Worm (Caenorhabditis elegans) whole organism, young adult: ENCODE data around the gene kqt-3.
A peak's percentile ranks its signal among the peaks of the same experiment; 100 is the strongest.

Source experiments
- B0019.2 ChIP-seq: fragments of 200-800 bp; sonication (Bioruptor generic); conservative IDR thresholded peaks from 2 replicates; pipeline ENCODE4 v1.3.6; 2022; ENCODE audit warnings: missing genetic modification reagents, missing genetic modification characterization, missing compliant biosample characterization
- C06A6.2 ChIP-seq: fragments of 200-800 bp; sonication (Bioruptor generic); conservative IDR thresholded peaks from 2 replicates; pipeline ENCODE4 v1.3.6; 2022; ENCODE audit warnings: missing genetic modification characterization, missing compliant biosample characterization
- F10E7.11 ChIP-seq: sonication (generic microtip); optimal IDR thresholded peaks from 2 replicates; lab custom pipeline; 2017; ENCODE audit warnings: mild to moderate bottlenecking, missing genetic modification characterization, moderate library complexity, missing compliant biosample characterization
- F23B12.7 ChIP-seq: sonication (generic microtip); optimal IDR thresholded peaks from 2 replicates; lab custom pipeline; 2017; ENCODE audit warnings: missing genetic modification characterization, mild to moderate bottlenecking, missing compliant biosample characterization, antibody characterized with exemption, moderate library complexity; ENCODE audit not compliant: insufficient read depth
- F37B4.10 ChIP-seq: fragments of 200-800 bp; sonication (Bioruptor generic); IDR thresholded peaks from 2 replicates; pipeline ENCODE4 v1.3.6; 2022; ENCODE audit warnings: missing genetic modification characterization, missing compliant biosample characterization
- F49E8.2 ChIP-seq: sonication (generic microtip); optimal IDR thresholded peaks from 3 replicates; lab custom pipeline; 2017; ENCODE audit warnings: missing genetic modification characterization, mild to moderate bottlenecking, missing compliant biosample characterization, antibody characterized with exemption, moderate library complexity; ENCODE audit not compliant: insufficient read depth
- F55B11.4 ChIP-seq: sonication (generic microtip); optimal IDR thresholded peaks from 2 replicates; lab custom pipeline; 2016; ENCODE audit warnings: missing compliant biosample characterization, missing genetic modification characterization, borderline replicate concordance; ENCODE audit not compliant: insufficient read depth
- F57C9.4 ChIP-seq: sonication (generic microtip); optimal IDR thresholded peaks from 2 replicates; lab custom pipeline; 2017; ENCODE audit warnings: mild to moderate bottlenecking, missing genetic modification characterization, missing compliant biosample characterization
- T07F8.4 ChIP-seq: sonication (generic microtip); optimal IDR thresholded peaks from 2 replicates; lab custom pipeline; 2016; ENCODE audit warnings: mild to moderate bottlenecking, missing genetic modification characterization, moderate library complexity, missing compliant biosample characterization
- Y53G8AR.9 ChIP-seq: fragments of 200-800 bp; sonication (Bioruptor generic); conservative IDR thresholded peaks from 2 replicates; pipeline ENCODE4 v1.3.6; 2022; ENCODE audit warnings: missing genetic modification reagents, missing genetic modification characterization, missing compliant biosample characterization
- akir-1 ChIP-seq: fragments of 200-800 bp; sonication (Bioruptor generic); optimal IDR thresholded peaks from 2 replicates; lab custom pipeline; 2018; ENCODE audit warnings: mild to moderate bottlenecking, missing genetic modification characterization, moderate library complexity, missing compliant biosample characterization
- atf-7 ChIP-seq: sonication (generic microtip); optimal IDR thresholded peaks from 2 replicates; lab custom pipeline; 2017; ENCODE audit warnings: mild to moderate bottlenecking, missing genetic modification characterization, missing compliant biosample characterization
- bed-1 ChIP-seq: fragments of 200-800 bp; sonication (Bioruptor generic); IDR thresholded peaks from 2 replicates; pipeline ENCODE4 v1.3.6; 2022; ENCODE audit warnings: missing genetic modification reagents, missing genetic modification characterization, missing compliant biosample characterization
- cebp-1 ChIP-seq, 2 experiments: fragments of 200-800 bp in 1 of 2; sonication (Bioruptor generic) in 1 of 2; sonication (generic microtip) in 1 of 2; IDR thresholded peaks in 1 of 2; optimal IDR thresholded peaks in 1 of 2; 2 replicates each; pipeline versions ENCODE4 v1.3.6 to Lab custom; 2017 to 2022; ENCODE audit warnings: missing compliant biosample characterization in 2 of 2, missing genetic modification characterization in 2 of 2, mild to moderate bottlenecking in 1 of 2, missing genetic modification reagents in 1 of 2, moderate library complexity in 1 of 2
- ceh-58 ChIP-seq: fragments of 200-800 bp; sonication (Bioruptor generic); IDR thresholded peaks from 2 replicates; pipeline ENCODE4 v1.3.6; 2022; ENCODE audit warnings: missing genetic modification characterization, missing compliant biosample characterization
- die-1 ChIP-seq: sonication (generic microtip); optimal IDR thresholded peaks from 2 replicates; lab custom pipeline; 2016; ENCODE audit warnings: missing genotype, mild to moderate bottlenecking, missing genetic modification characterization, missing compliant biosample characterization
- dox-1 ChIP-seq: fragments of 200-800 bp; sonication (Bioruptor generic); IDR thresholded peaks from 2 replicates; pipeline ENCODE4 v1.3.6; 2022; ENCODE audit warnings: missing genetic modification reagents, missing genetic modification characterization, missing compliant biosample characterization
- dpl-1 ChIP-seq: fragments of 150-350 bp; optimal IDR thresholded peaks from 2 replicates; lab custom pipeline; 2014; ENCODE audit warnings: missing biosample characterization, missing genetic modification reagents, missing genetic modification characterization
- fkh-3 ChIP-seq: sonication (generic microtip); optimal IDR thresholded peaks from 2 replicates; lab custom pipeline; 2016; ENCODE audit warnings: mild to moderate bottlenecking, missing genetic modification characterization, missing compliant biosample characterization
- hmg-1.2 ChIP-seq: fragments of 200-800 bp; sonication (Bioruptor generic); IDR thresholded peaks from 2 replicates; pipeline ENCODE4 v1.3.6; 2022; ENCODE audit warnings: missing genetic modification reagents, missing genetic modification characterization, missing compliant biosample characterization
- hmg-20 ChIP-seq: fragments of 200-800 bp; sonication (Bioruptor generic); IDR thresholded peaks from 2 replicates; pipeline ENCODE4 v1.3.6; 2022; ENCODE audit warnings: missing genetic modification reagents, missing genetic modification characterization, missing compliant biosample characterization
- hrde-1 ChIP-seq: sonication (generic microtip); optimal IDR thresholded peaks from 2 replicates; lab custom pipeline; 2016; ENCODE audit warnings: missing genetic modification characterization, mild to moderate bottlenecking, missing compliant biosample characterization, moderate library complexity, missing genotype, missing genetic modification reagents, borderline replicate concordance
- hsf-1 ChIP-seq: fragments of 200-800 bp; sonication (Bioruptor generic); IDR thresholded peaks from 2 replicates; pipeline ENCODE4 v1.3.6; 2022; ENCODE audit warnings: missing genetic modification reagents, missing genetic modification characterization, missing compliant biosample characterization
- let-607 ChIP-seq, 2 experiments: fragments of 200-800 bp in 1 of 2; sonication (Bioruptor generic) in 1 of 2; sonication (generic microtip) in 1 of 2; optimal IDR thresholded peaks; 2 replicates each; lab custom pipeline; 2016 to 2018; ENCODE audit warnings: mild to moderate bottlenecking in 2 of 2, missing compliant biosample characterization in 2 of 2, missing genetic modification characterization in 2 of 2, moderate library complexity in 2 of 2, missing genotype in 1 of 2
- lin-26 ChIP-seq: fragments of 200-800 bp; sonication (Bioruptor generic); IDR thresholded peaks from 2 replicates; pipeline ENCODE4 v1.3.6; 2022; ENCODE audit warnings: missing genetic modification reagents, missing genetic modification characterization, missing compliant biosample characterization
- lin-54 ChIP-seq: fragments of 200-800 bp; sonication (Bioruptor generic); optimal IDR thresholded peaks from 2 replicates; lab custom pipeline; 2018; ENCODE audit warnings: mild to moderate bottlenecking, missing genetic modification characterization, missing compliant biosample characterization
- lir-1 ChIP-seq: fragments of 200-800 bp; sonication (Bioruptor generic); conservative IDR thresholded peaks from 2 replicates; pipeline ENCODE4 v1.3.6; 2022; ENCODE audit warnings: missing genetic modification reagents, missing genetic modification characterization, missing compliant biosample characterization
- mcd-1 ChIP-seq: fragments of 200-800 bp; sonication (Bioruptor generic); IDR thresholded peaks from 2 replicates; pipeline ENCODE4 v1.3.6; 2022; ENCODE audit warnings: missing genetic modification reagents, missing genetic modification characterization, missing compliant biosample characterization
- nfya-1 ChIP-seq: sonication (generic microtip); optimal IDR thresholded peaks from 2 replicates; lab custom pipeline; 2017; ENCODE audit warnings: antibody characterized with exemption, missing compliant biosample characterization, missing genetic modification characterization, borderline replicate concordance; ENCODE audit not compliant: insufficient read depth
- nfyb-1 ChIP-seq: fragments of 200-800 bp; sonication (Bioruptor generic); IDR thresholded peaks from 2 replicates; pipeline ENCODE4 v1.3.6; 2022; ENCODE audit warnings: missing genetic modification reagents, missing genetic modification characterization, missing compliant biosample characterization
- nhr-90 ChIP-seq: sonication (generic microtip); optimal IDR thresholded peaks from 2 replicates; lab custom pipeline; 2016; ENCODE audit warnings: missing genotype, mild to moderate bottlenecking, missing genetic modification characterization, missing compliant biosample characterization
- rpc-1 ChIP-seq, 2 experiments: fragments of 150-350 bp in 1 of 2; sonication (generic microtip) in 1 of 2; optimal IDR thresholded peaks; 2 replicates each; lab custom pipeline; 2014 to 2018; ENCODE audit warnings: missing biosample characterization in 1 of 2, missing genetic modification characterization in 1 of 2, missing genetic modification reagents in 1 of 2, missing genotype in 1 of 2
- snpc-1.1 ChIP-seq: sonication (generic microtip); optimal IDR thresholded peaks from 2 replicates; lab custom pipeline; 2017; ENCODE audit warnings: missing genetic modification characterization, mild to moderate bottlenecking, missing compliant biosample characterization, antibody characterized with exemption, moderate library complexity, missing genotype, missing genetic modification reagents; ENCODE audit not compliant: insufficient read depth
- snpc-1.3 ChIP-seq: sonication (generic microtip); optimal IDR thresholded peaks from 2 replicates; lab custom pipeline; 2017; ENCODE audit warnings: missing genetic modification characterization, mild to moderate bottlenecking, missing compliant biosample characterization, antibody characterized with exemption, moderate library complexity, missing genotype, missing genetic modification reagents; ENCODE audit not compliant: insufficient read depth
- snpc-4 ChIP-seq, 5 experiments: fragments of 150-350 bp in 1 of 5; sonication (generic microtip) in 4 of 5; optimal IDR thresholded peaks; 2 replicates each; lab custom pipeline; 2014 to 2018; ENCODE audit warnings: missing genetic modification characterization in 5 of 5, missing biosample characterization in 3 of 5, antibody characterized with exemption in 2 of 5, mild to moderate bottlenecking in 2 of 5, missing compliant biosample characterization in 2 of 5, missing genotype in 2 of 5, moderate library complexity in 2 of 5, missing genetic modification reagents in 1 of 5
- somi-1 ChIP-seq: fragments of 200-800 bp; sonication (Bioruptor generic); optimal IDR thresholded peaks from 2 replicates; lab custom pipeline; 2018; ENCODE audit warnings: mild to moderate bottlenecking, missing genetic modification characterization, missing compliant biosample characterization
- tbp1 ChIP-seq: fragments of 200-800 bp; sonication (Bioruptor generic); optimal IDR thresholded peaks from 2 replicates; lab custom pipeline; 2018; ENCODE audit warnings: mild to moderate bottlenecking, missing genetic modification characterization, missing compliant biosample characterization
- tbx-9 ChIP-seq: sonication (generic microtip); optimal IDR thresholded peaks from 2 replicates; lab custom pipeline; 2016; ENCODE audit warnings: borderline replicate concordance, missing genetic modification characterization, inconsistent platforms, missing compliant biosample characterization
- tlf-1 ChIP-seq: fragments of 200-800 bp; sonication (Bioruptor generic); optimal IDR thresholded peaks from 2 replicates; lab custom pipeline; 2018; ENCODE audit warnings: mild to moderate bottlenecking, missing genetic modification characterization, missing compliant biosample characterization
- unc-130 ChIP-seq: sonication (generic microtip); optimal IDR thresholded peaks from 2 replicates; lab custom pipeline; 2016; ENCODE audit warnings: missing genetic modification reagents, missing genetic modification characterization, missing compliant biosample characterization
- xnd-1 ChIP-seq: sonication (generic microtip); optimal IDR thresholded peaks from 2 replicates; lab custom pipeline; 2016; ENCODE audit warnings: missing genotype, missing genetic modification reagents, missing genetic modification characterization, missing compliant biosample characterization
- zfh-2 ChIP-seq: fragments of 200-800 bp; sonication (Bioruptor generic); conservative IDR thresholded peaks from 2 replicates; pipeline ENCODE4 v1.3.6; 2022; ENCODE audit warnings: missing genetic modification reagents, missing genetic modification characterization, missing compliant biosample characterization
- ztf-18 ChIP-seq: sonication (generic microtip); optimal IDR thresholded peaks from 2 replicates; lab custom pipeline; 2016; ENCODE audit warnings: missing genotype, mild to moderate bottlenecking, missing genetic modification characterization, missing compliant biosample characterization
- ztf-26 ChIP-seq: sonication (generic microtip); optimal IDR thresholded peaks from 2 replicates; lab custom pipeline; 2017; ENCODE audit warnings: missing genetic modification characterization, missing compliant biosample characterization
- ztf-3 ChIP-seq: fragments of 200-800 bp; sonication (Bioruptor generic); optimal IDR thresholded peaks from 2 replicates; lab custom pipeline; 2018; ENCODE audit warnings: mild to moderate bottlenecking, missing genetic modification characterization, missing compliant biosample characterization

The kqt-3 gene

DNA sequence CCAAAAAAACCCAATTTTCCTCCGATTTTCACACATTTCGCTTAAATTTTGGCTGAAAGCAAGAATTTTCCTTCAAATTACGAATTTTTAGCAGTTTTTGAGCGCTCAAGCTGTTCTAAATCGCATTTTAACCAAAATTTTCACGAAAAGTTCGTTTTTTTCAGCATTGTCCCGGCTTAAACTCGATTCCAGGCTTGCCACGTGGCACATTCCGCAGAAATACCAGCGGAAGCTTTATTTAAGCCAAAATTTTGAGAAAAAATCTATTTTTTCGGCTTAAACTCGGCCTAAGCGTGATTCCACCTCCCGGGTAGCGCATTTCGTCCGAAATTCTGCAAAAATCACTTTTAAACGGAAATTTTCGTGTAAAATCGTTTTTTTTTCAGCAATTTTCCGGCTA lies 27.7 kb downstream of the kqt-3 start (continued):
- TF ChIP-seq nfyb-1 (no peak), T07F8.4 (tag; lab: Kevin White, UChicago) (no peak), F49E8.2 (tag; lab: Kevin White, UChicago) (no peak), cebp-1 (GFP tag; IDR thresholded peaks at IDR 0.05; lab: Robert Waterston, UW) (no peak), cebp-1 (tag; optimal IDR thresholded peaks at IDR 0.05; lab: Kevin White, UChicago) (peak; percentile 24), nhr-90 (no peak), akir-1 (GFP tag; lab: Kevin White, UChicago) (no peak), snpc-4 (GFP tag; optimal IDR thresholded peaks at IDR 0.05; lab: Kevin White, UChicago) (no peak), snpc-4 (tag; optimal IDR thresholded peaks at IDR 0.05; lab: Kevin White, UChicago) (no peak), fkh-3 (tag; lab: Kevin White, UChicago) (no peak), hmg-20 (GFP tag; lab: Robert Waterston, UW) (no peak), ztf-3 (GFP tag; lab: Kevin White, UChicago) (no peak), dpl-1 (GFP tag; lab: Kevin White, UChicago) (no peak), F55B11.4 (tag; lab: Kevin White, UChicago) (no peak), ztf-18 (tag; lab: Kevin White, UChicago) (no peak), lin-54 (no peak), let-607 (tag; optimal IDR thresholded peaks at IDR 0.05; lab: Kevin White, UChicago) (no peak), ztf-26 (tag; lab: Kevin White, UChicago) (no peak), tbp1 (GFP tag; lab: Kevin White, UChicago) (no peak), ceh-58 (GFP tag; lab: Robert Waterston, UW) (no peak), somi-1 (GFP tag; lab: Kevin White, UChicago) (no peak), lin-26 (GFP tag; lab: Robert Waterston, UW) (no peak), xnd-1 (tag; lab: Kevin White, UChicago) (no peak), C06A6.2 (GFP tag; lab: Robert Waterston, UW) (no peak), zfh-2 (GFP tag; lab: Robert Waterston, UW) (no peak), F23B12.7 (tag; lab: Kevin White, UChicago) (peak; percentile 22), snpc-1.1 (tag; lab: Kevin White, UChicago) (no peak), dox-1 (GFP tag; lab: Robert Waterston, UW) (0 out of 2 replicates have a peak, but pooled peaks have one; percentile 8), F57C9.4 (tag; lab: Kevin White, UChicago) (no peak), hrde-1 (no peak), nfya-1 (tag; lab: Kevin White, UChicago) (no peak), B0019.2 (GFP tag; lab: Robert Waterston, UW) (no peak), lir-1 (no peak), tbx-9 (tag; lab: Kevin White, UChicago) (no peak), F37B4.10 (no peak), bed-1 (GFP tag; lab: Robert Waterston, UW) (no peak), Y53G8AR.9 (no peak), F10E7.11 (no peak), die-1 (tag; lab: Kevin White, UChicago) (no peak), mcd-1 (GFP tag; lab: Robert Waterston, UW) (0 out of 2 replicates have a peak, but pooled peaks have one; percentile 17), atf-7 (no peak), snpc-1.3 (tag; lab: Kevin White, UChicago) (no peak), hmg-1.2 (GFP tag; lab: Robert Waterston, UW) (peak; percentile 14; the same call in 1 of the 2 replicates), rpc-1 (optimal IDR thresholded peaks at IDR 0.05; lab: Kevin White, UChicago) (no peak), rpc-1 (tag; optimal IDR thresholded peaks at IDR 0.05; lab: Kevin White, UChicago) (no peak), hsf-1 (GFP tag; lab: Robert Waterston, UW) (0 out of 2 replicates have a peak, but pooled peaks have one; percentile 18), unc-130 (no peak), tlf-1 (GFP tag; lab: Kevin White, UChicago) (no peak)
